Fruit fly (Drosophila melanogaster) whole organism, prepupa: ENCODE measurements around the gene Mlc-c.

Experiments
- Blimp-1 ChIP-seq: fragments of 200-800 bp; sonication (Bioruptor generic); optimal IDR thresholded peaks from 3 replicates; lab custom pipeline; 2017; ENCODE audit warnings: missing biosample characterization, missing genetic modification characterization, mild to moderate bottlenecking, moderate library complexity, missing genetic modification reagents
- CG15336 ChIP-seq: fragments of 200-800 bp; sonication (Bioruptor generic); IDR thresholded peaks from 2 replicates; pipeline ENCODE4 v1.3.6; 2022; ENCODE audit warnings: missing biosample characterization, missing genetic modification characterization
- CG32006 ChIP-seq: fragments of 200-800 bp; sonication (Bioruptor generic); optimal IDR thresholded peaks from 3 replicates; lab custom pipeline; 2017; ENCODE audit warnings: missing biosample characterization, mild to moderate bottlenecking, missing genetic modification characterization
- OdsH ChIP-seq: fragments of 200-800 bp; sonication (Bioruptor generic); optimal IDR thresholded peaks from 3 replicates; lab custom pipeline; 2016; ENCODE audit warnings: missing biosample characterization, missing genetic modification characterization

dm6 chrX:5649387-5649786, 27.0 kb upstream of the Mlc-c start:
- no peak for TF ChIP-seq CG15336
- TF ChIP-seq Blimp-1 (GFP tag; lab: Kevin White, UChicago): no peak
- no peak for TF ChIP-seq OdsH (GFP tag; lab: Kevin White, UChicago)
- no peak for TF ChIP-seq CG32006
